Fruit fly (Drosophila melanogaster) whole organism, embryonic: ENCODE results near the gene CG10597.

Source experiments
- Antp ChIP-seq: fragments of 200-800 bp; sonication (Bioruptor generic); optimal IDR thresholded peaks from 3 replicates; lab custom pipeline; 2016; ENCODE audit warnings: missing biosample characterization, missing genetic modification characterization
- Atf6 ChIP-seq: fragments of 200-800 bp; sonication (Bioruptor generic); IDR thresholded peaks from 2 replicates; pipeline ENCODE4 v1.3.6; 2022; ENCODE audit warnings: missing biosample characterization, missing genetic modification characterization
- B-H2 ChIP-seq: fragments of 200-800 bp; sonication (Bioruptor generic); optimal IDR thresholded peaks from 2 replicates; lab custom pipeline; 2018; ENCODE audit warnings: missing biosample characterization, mild to moderate bottlenecking, missing genetic modification characterization
- CG10209 ChIP-seq: fragments of 200-800 bp; sonication (Bioruptor generic); optimal IDR thresholded peaks from 3 replicates; lab custom pipeline; 2017; ENCODE audit warnings: missing biosample characterization, mild to moderate bottlenecking, missing genetic modification characterization, missing genetic modification reagents
- CG10267 ChIP-seq: fragments of 200-800 bp; sonication (Bioruptor generic); optimal IDR thresholded peaks from 2 replicates; lab custom pipeline; 2018; ENCODE audit warnings: missing biosample characterization, mild to moderate bottlenecking, missing genetic modification characterization, moderate library complexity
- CG10274 ChIP-seq: fragments of 200-800 bp; sonication (Bioruptor generic); optimal IDR thresholded peaks from 3 replicates; lab custom pipeline; 2017; ENCODE audit warnings: missing biosample characterization, mild to moderate bottlenecking, missing genetic modification characterization
- CG10321 ChIP-seq: fragments of 200-800 bp; sonication (Bioruptor generic); IDR thresholded peaks from 2 replicates; pipeline ENCODE4 v1.3.6; 2022; ENCODE audit warnings: missing biosample characterization, missing genetic modification characterization
- CG14050 ChIP-seq: fragments of 200-800 bp; sonication (Bioruptor generic); IDR thresholded peaks from 3 replicates; pipeline ENCODE4 v1.3.6; 2022; ENCODE audit warnings: missing biosample characterization, missing genetic modification characterization
- CG14965 ChIP-seq: fragments of 200-800 bp; sonication (Bioruptor generic); optimal IDR thresholded peaks from 2 replicates; lab custom pipeline; 2016; ENCODE audit warnings: missing biosample characterization, missing genetic modification characterization, borderline replicate concordance
- CG2129 ChIP-seq: fragments of 200-800 bp; sonication (Bioruptor generic); IDR thresholded peaks from 2 replicates; pipeline ENCODE4 v1.3.6; 2022; ENCODE audit warnings: missing biosample characterization, missing genetic modification characterization; ENCODE audit not compliant: partially characterized antibody
- CG30431 ChIP-seq: fragments of 200-800 bp; sonication (Bioruptor generic); optimal IDR thresholded peaks from 2 replicates; lab custom pipeline; 2017; ENCODE audit warnings: missing biosample characterization, missing genetic modification characterization
- CG31441 ChIP-seq: fragments of 200-800 bp; sonication (Bioruptor generic); IDR thresholded peaks from 2 replicates; pipeline ENCODE4 v1.3.6; 2022; ENCODE audit warnings: missing biosample characterization, missing genetic modification characterization
- CG32767 ChIP-seq: fragments of 200-800 bp; sonication (Bioruptor generic); IDR thresholded peaks from 2 replicates; pipeline ENCODE4 v1.3.6; 2022; ENCODE audit warnings: missing biosample characterization, missing genetic modification characterization
- CG33213 ChIP-seq: fragments of 200-800 bp; sonication (Bioruptor generic); optimal IDR thresholded peaks from 3 replicates; lab custom pipeline; 2016; ENCODE audit warnings: missing biosample characterization, missing genetic modification characterization
- CG34224 ChIP-seq: fragments of 200-800 bp; sonication (Bioruptor generic); IDR thresholded peaks from 3 replicates; pipeline ENCODE4 v1.3.6; 2022; ENCODE audit warnings: missing biosample characterization, missing genetic modification characterization; ENCODE audit not compliant: partially characterized antibody
- CG4820 ChIP-seq: fragments of 200-800 bp; sonication (Bioruptor generic); optimal IDR thresholded peaks from 3 replicates; lab custom pipeline; 2016; ENCODE audit warnings: missing biosample characterization, missing genetic modification characterization
- CG6813 ChIP-seq: fragments of 200-800 bp; sonication (Bioruptor generic); optimal IDR thresholded peaks from 2 replicates; lab custom pipeline; 2017; ENCODE audit warnings: missing biosample characterization, missing genetic modification characterization, mild to moderate bottlenecking, moderate library complexity, missing genetic modification reagents
- CG7839 ChIP-seq: fragments of 200-800 bp; sonication (Bioruptor generic); optimal IDR thresholded peaks from 3 replicates; lab custom pipeline; 2018; ENCODE audit warnings: missing biosample characterization, mild to moderate bottlenecking, missing genetic modification characterization, moderate library complexity
- CG7987 ChIP-seq: fragments of 200-800 bp; sonication (Bioruptor generic); optimal IDR thresholded peaks from 2 replicates; lab custom pipeline; 2018; ENCODE audit warnings: missing biosample characterization, mild to moderate bottlenecking, missing genetic modification characterization, moderate library complexity
- Dll ChIP-seq: fragments of 200-800 bp; sonication (Bioruptor generic); IDR thresholded peaks from 4 replicates; pipeline ENCODE4 v1.3.6; 2022; ENCODE audit warnings: missing biosample characterization, missing genetic modification characterization; ENCODE audit not compliant: partially characterized antibody
- E2f1 ChIP-seq: fragments of 200-800 bp; sonication (Bioruptor generic); IDR thresholded peaks from 2 replicates; pipeline ENCODE4 v1.3.6; 2022; ENCODE audit warnings: missing biosample characterization, missing genetic modification characterization
- Hey ChIP-seq: fragments of 200-800 bp; sonication (Bioruptor generic); optimal IDR thresholded peaks from 3 replicates; lab custom pipeline; 2018; ENCODE audit warnings: missing biosample characterization, mild to moderate bottlenecking, missing genetic modification characterization
- Hr78 ChIP-seq, 2 experiments: fragments of 200-800 bp in 1 of 2; fragments of >200 bp in 1 of 2; sonication (Bioruptor generic) in 1 of 2; optimal IDR thresholded peaks; 2 replicates each; lab custom pipeline; 2017 to 2019; ENCODE audit warnings: missing biosample characterization in 2 of 2, missing genetic modification characterization in 2 of 2, mild to moderate bottlenecking in 1 of 2, moderate library complexity in 1 of 2
- Med ChIP-seq: fragments of 200-800 bp; sonication (Bioruptor generic); peaks from one replicate; lab custom pipeline; 2016; ENCODE audit warnings: missing biosample characterization, missing genetic modification characterization, mild to moderate bottlenecking, inconsistent platforms, moderate library complexity
- Mrtf ChIP-seq: fragments of 200-800 bp; sonication (Bioruptor generic); IDR thresholded peaks from 3 replicates; pipeline ENCODE4 v1.3.6; 2022; ENCODE audit warnings: missing biosample characterization, missing genetic modification characterization
- Nf-YC ChIP-seq: fragments of 200-800 bp; optimal IDR thresholded peaks from 3 replicates; lab custom pipeline; 2019; ENCODE audit warnings: missing biosample characterization, mild to moderate bottlenecking, missing genetic modification characterization, moderate library complexity
- NfI ChIP-seq: fragments of 200-800 bp; sonication (Bioruptor generic); optimal IDR thresholded peaks from 3 replicates; lab custom pipeline; 2018; ENCODE audit warnings: missing biosample characterization, mild to moderate bottlenecking, missing genetic modification characterization, moderate library complexity
- Sox100B ChIP-seq: fragments of 200-800 bp; sonication (Bioruptor generic); optimal IDR thresholded peaks from 3 replicates; lab custom pipeline; 2018; ENCODE audit warnings: missing biosample characterization, mild to moderate bottlenecking, missing genetic modification characterization
- Sry-β ChIP-seq: fragments of 200-800 bp; sonication (Bioruptor generic); optimal IDR thresholded peaks from 2 replicates; lab custom pipeline; 2018; ENCODE audit warnings: missing biosample characterization, mild to moderate bottlenecking, missing genetic modification characterization, moderate library complexity
- Xrp1 ChIP-seq: fragments of 200-800 bp; sonication (Bioruptor generic); IDR thresholded peaks from 2 replicates; pipeline ENCODE4 v1.3.6; 2022; ENCODE audit warnings: missing biosample characterization, missing genetic modification characterization
- az2 ChIP-seq: fragments of 200-800 bp; sonication (Bioruptor generic); optimal IDR thresholded peaks from 3 replicates; lab custom pipeline; 2016; ENCODE audit warnings: missing biosample characterization, missing genetic modification characterization
- bigmax ChIP-seq: fragments of 200-800 bp; sonication (Bioruptor generic); optimal IDR thresholded peaks from 2 replicates; lab custom pipeline; 2018; ENCODE audit warnings: missing biosample characterization, mild to moderate bottlenecking, missing genetic modification characterization
- da ChIP-seq: fragments of 200-800 bp; sonication (Bioruptor generic); optimal IDR thresholded peaks from 2 replicates; lab custom pipeline; 2016; ENCODE audit warnings: missing biosample characterization, missing genetic modification characterization
- eve ChIP-seq, 2 experiments: fragments of >200 bp; optimal IDR thresholded peaks; 2 replicates each; lab custom pipeline; 2017; ENCODE audit warnings: missing biosample characterization in 2 of 2, missing genetic modification characterization in 2 of 2
- fru ChIP-seq: fragments of >200 bp; optimal IDR thresholded peaks from 2 replicates; lab custom pipeline; 2017
- fu2 ChIP-seq: fragments of 200-800 bp; sonication (Bioruptor generic); optimal IDR thresholded peaks from 2 replicates; lab custom pipeline; 2016; ENCODE audit warnings: missing biosample characterization, missing genetic modification characterization
- gem ChIP-seq: fragments of 200-800 bp; sonication (Bioruptor generic); optimal IDR thresholded peaks from 2 replicates; lab custom pipeline; 2019; ENCODE audit warnings: missing biosample characterization, mild to moderate bottlenecking, missing genetic modification characterization, moderate library complexity
- grn ChIP-seq: fragments of 200-800 bp; sonication (Bioruptor generic); optimal IDR thresholded peaks from 3 replicates; lab custom pipeline; 2017; ENCODE audit warnings: missing biosample characterization, missing genetic modification characterization
- lov ChIP-seq, 2 experiments: fragments of 200-800 bp in 1 of 2; fragments of >200 bp in 1 of 2; sonication (Bioruptor generic) in 1 of 2; IDR thresholded peaks in 1 of 2; optimal IDR thresholded peaks in 1 of 2; 2 replicates in 1 of 2; 3 replicates in 1 of 2; pipeline versions ENCODE4 v1.3.6 to Lab custom; 2017 to 2022; ENCODE audit warnings: missing biosample characterization in 1 of 2, missing genetic modification characterization in 1 of 2
- mirr ChIP-seq: fragments of 200-800 bp; sonication (Bioruptor generic); optimal IDR thresholded peaks from 3 replicates; lab custom pipeline; 2018; ENCODE audit warnings: missing biosample characterization, mild to moderate bottlenecking, missing genetic modification characterization
- nom ChIP-seq: fragments of 200-800 bp; sonication (Bioruptor generic); optimal IDR thresholded peaks from 2 replicates; lab custom pipeline; 2017; ENCODE audit warnings: missing biosample characterization, missing genetic modification characterization, mild to moderate bottlenecking, moderate library complexity, missing genetic modification reagents
- org-1 ChIP-seq: fragments of 200-800 bp; sonication (Bioruptor generic); optimal IDR thresholded peaks from 2 replicates; lab custom pipeline; 2017; ENCODE audit warnings: missing biosample characterization, missing genetic modification characterization
- phol ChIP-seq: fragments of 200-800 bp; sonication (Bioruptor generic); optimal IDR thresholded peaks from 3 replicates; lab custom pipeline; 2018; ENCODE audit warnings: missing biosample characterization, mild to moderate bottlenecking, missing genetic modification characterization, moderate library complexity
- pros ChIP-seq: fragments of 200-800 bp; sonication (Bioruptor generic); optimal IDR thresholded peaks from 3 replicates; lab custom pipeline; 2019; ENCODE audit warnings: missing biosample characterization, mild to moderate bottlenecking, missing genetic modification characterization, moderate library complexity
- pum ChIP-seq: fragments of 200-800 bp; sonication (Bioruptor generic); optimal IDR thresholded peaks from 2 replicates; lab custom pipeline; 2016; ENCODE audit warnings: missing biosample characterization, missing genetic modification characterization
- row ChIP-seq: fragments of 200-800 bp; sonication (Bioruptor generic); IDR thresholded peaks from 3 replicates; pipeline ENCODE4 v1.3.6; 2022; ENCODE audit warnings: missing biosample characterization, missing genetic modification characterization
- sens ChIP-seq: fragments of 200-800 bp; sonication (Bioruptor generic); peaks from one replicate; lab custom pipeline; 2016; ENCODE audit warnings: missing biosample characterization, missing genetic modification characterization
- sim ChIP-seq: fragments of 200-800 bp; sonication (Bioruptor generic); IDR thresholded peaks from 2 replicates; pipeline ENCODE4 v1.3.6; 2022; ENCODE audit warnings: missing biosample characterization, missing genetic modification characterization
- slp2 ChIP-seq: fragments of 200-800 bp; sonication (Bioruptor generic); optimal IDR thresholded peaks from 2 replicates; lab custom pipeline; 2016; ENCODE audit warnings: missing biosample characterization, missing genetic modification characterization
- ssp ChIP-seq: fragments of 200-800 bp; sonication (Bioruptor generic); IDR thresholded peaks from 2 replicates; pipeline ENCODE4 v1.3.6; 2022; ENCODE audit warnings: missing biosample characterization, missing genetic modification characterization
- vfl ChIP-seq: fragments of 200-800 bp; sonication (Bioruptor generic); optimal IDR thresholded peaks from 2 replicates; lab custom pipeline; 2016; ENCODE audit warnings: missing biosample characterization, missing genetic modification characterization
- yki ChIP-seq: fragments of >200 bp; optimal IDR thresholded peaks from 3 replicates; lab custom pipeline; 2018

Gene CG10597

DNA sequence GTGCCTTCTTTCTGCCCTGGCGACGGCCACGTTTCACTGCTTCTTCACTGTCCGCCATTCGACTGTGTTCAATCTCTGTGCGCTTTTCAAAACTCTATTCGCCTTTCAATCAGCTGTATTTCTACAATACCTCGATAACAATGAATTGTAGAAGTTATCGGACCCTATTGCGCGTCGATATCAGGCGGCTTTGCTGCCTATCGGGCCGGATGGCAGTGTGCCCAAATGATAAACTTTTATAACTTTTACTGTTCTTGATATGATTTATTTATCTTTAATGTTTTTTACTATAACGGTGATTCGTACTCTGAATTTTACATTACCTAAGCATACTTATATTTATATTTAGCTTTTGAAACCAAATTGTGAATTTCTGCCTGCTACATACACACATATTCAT is 14.0 kb upstream of the CG10597 start, which contains the start of gene CG8915:
TSS of gene CG8915 (minus strand) at position 148 of the 400 bp plus-strand sequence.
- peak; percentile 20 for TF ChIP-seq CG10267
- no peak for TF ChIP-seq CG14050 (GFP tag; lab: Robert Waterston, UW)
- no peak for TF ChIP-seq fu2 (GFP tag; lab: Kevin White, UChicago)
- no peak for TF ChIP-seq bigmax (GFP tag; lab: Kevin White, UChicago)
- TF ChIP-seq gem (tag; lab: Kevin White, UChicago), result peak; percentile 31
- TF ChIP-seq Med (GFP tag; lab: Kevin White, UChicago), result peak; percentile 67
- peak; percentile 77 for TF ChIP-seq CG34224 (GFP tag; lab: Robert Waterston, UW)
- TF ChIP-seq phol (tag; lab: Kevin White, UChicago), result peak; percentile 18
- TF ChIP-seq CG4820 (GFP tag; lab: Kevin White, UChicago), result no peak
- no peak for TF ChIP-seq grn
- no peak for TF ChIP-seq CG14965 (GFP tag; lab: Kevin White, UChicago)
- no peak for TF ChIP-seq lov (optimal IDR thresholded peaks at IDR 0.05; lab: Kevin White, UChicago)
- TF ChIP-seq lov (GFP tag; IDR thresholded peaks at IDR 0.05; lab: Robert Waterston, UW), result no peak
- no peak for TF ChIP-seq CG10274 (GFP tag; lab: Kevin White, UChicago)
- TF ChIP-seq Dll (GFP tag; lab: Robert Waterston, UW), result peak; percentile 62; the same call in 3 of the 4 replicates
- no peak for TF ChIP-seq Atf6
- TF ChIP-seq az2, result no peak
- TF ChIP-seq pum, result no peak
- TF ChIP-seq Sry-β (GFP tag; lab: Kevin White, UChicago), result no peak
- TF ChIP-seq Nf-YC (tag; lab: Kevin White, UChicago), result no peak
- TF ChIP-seq CG2129 (GFP tag; lab: Robert Waterston, UW), result no peak
- TF ChIP-seq CG7987 (GFP tag; lab: Kevin White, UChicago), result no peak
- no peak for TF ChIP-seq sim (GFP tag; lab: Robert Waterston, UW)
- TF ChIP-seq slp2 (GFP tag; lab: Kevin White, UChicago), result no peak
- peak; percentile 41 for TF ChIP-seq row (GFP tag; lab: Robert Waterston, UW)
- no peak for TF ChIP-seq eve (GFP tag; optimal IDR thresholded peaks at IDR 0.05; lab: Kevin White, UChicago)
- TF ChIP-seq CG6813 (GFP tag; lab: Kevin White, UChicago), result no peak
- no peak for TF ChIP-seq Mrtf (GFP tag; lab: Robert Waterston, UW)
- no peak for TF ChIP-seq nom (GFP tag; lab: Kevin White, UChicago)
- no peak for TF ChIP-seq fru (lab: Kevin White, UChicago)
- TF ChIP-seq CG30431 (GFP tag; lab: Kevin White, UChicago), result no peak
- TF ChIP-seq org-1 (GFP tag; lab: Kevin White, UChicago), result no peak
- no peak for TF ChIP-seq vfl (GFP tag; lab: Kevin White, UChicago)
- TF ChIP-seq B-H2 (GFP tag; lab: Kevin White, UChicago), result no peak
- no peak for TF ChIP-seq CG10209 (GFP tag; lab: Kevin White, UChicago)
- TF ChIP-seq CG7839, result peak; percentile 18
- no peak for TF ChIP-seq mirr
- no peak for TF ChIP-seq CG10321 (GFP tag; lab: Robert Waterston, UW)
- no peak for TF ChIP-seq pros (GFP tag; lab: Kevin White, UChicago)
- TF ChIP-seq CG33213 (GFP tag; lab: Kevin White, UChicago), result no peak
- TF ChIP-seq CG31441 (GFP tag; lab: Robert Waterston, UW), result no peak
- TF ChIP-seq ssp (GFP tag; lab: Robert Waterston, UW), result no peak
- no peak for TF ChIP-seq Xrp1 (GFP tag; lab: Robert Waterston, UW)
- no peak for TF ChIP-seq CG32767 (GFP tag; lab: Robert Waterston, UW)
- no peak for TF ChIP-seq Sox100B (GFP tag; lab: Kevin White, UChicago)
- TF ChIP-seq sens (GFP tag; lab: Kevin White, UChicago), result peak; percentile 71
- no peak for TF ChIP-seq Hr78 (GFP tag; optimal IDR thresholded peaks at IDR 0.05; lab: Kevin White, UChicago)
- no peak for TF ChIP-seq Hey (tag; lab: Kevin White, UChicago)
- TF ChIP-seq da, result no peak
- TF ChIP-seq NfI (GFP tag; lab: Kevin White, UChicago), result no peak
- TF ChIP-seq yki, result no peak
- no peak for TF ChIP-seq Antp (GFP tag; lab: Kevin White, UChicago)
- no peak for TF ChIP-seq E2f1 (GFP tag; lab: Robert Waterston, UW)
